Fruit fly (Drosophila melanogaster): ENCODE measurements around the gene CG32533.

CG32533 gene

dm6 chrX:19495611-19496583 is 16.7 kb upstream of the CG32533 start:
- TF ChIP-seq CG6792 (GFP tag; optimal IDR thresholded peaks at IDR 0.05) (peak; percentile 62), CG8119 (GFP tag; IDR thresholded peaks at IDR 0.05) (peak; percentile 77), dac (GFP tag; optimal IDR thresholded peaks at IDR 0.05) (peak; percentile 66), CG31627 (GFP tag; optimal IDR thresholded peaks at IDR 0.05) (peak; percentile 69), acj6 (GFP tag; optimal IDR thresholded peaks at IDR 0.05) (peak; percentile 64), CG9139 (GFP tag; optimal IDR thresholded peaks at IDR 0.05) (no peak), spab (GFP tag; optimal IDR thresholded peaks at IDR 0.05) (no peak), svp (GFP tag) (peak; percentile 82), dsx (GFP tag; optimal IDR thresholded peaks at IDR 0.05; ENCODE audit: poor library complexity, severe bottlenecking) (no peak), cyc (GFP tag; optimal IDR thresholded peaks at IDR 0.05) (peak; percentile 63), CG3032 (tag; optimal IDR thresholded peaks at IDR 0.05) (peak; percentile 57), Smox (GFP tag; optimal IDR thresholded peaks at IDR 0.05) (peak; percentile 60), Sox15 (GFP tag; optimal IDR thresholded peaks at IDR 0.05) (peak; percentile 50), lz (GFP tag; optimal IDR thresholded peaks at IDR 0.05) (peak; percentile 65), Sox14 (GFP tag; optimal IDR thresholded peaks at IDR 0.05) (peak; percentile 66), CG11902 (GFP tag; optimal IDR thresholded peaks at IDR 0.05) (peak; percentile 43), CG11762 (GFP tag; optimal IDR thresholded peaks at IDR 0.05; ENCODE audit: insufficient read depth) (peak; percentile 38), CG3919 (GFP tag; optimal IDR thresholded peaks at IDR 0.05) (peak; percentile 61), CG8319 (GFP tag; optimal IDR thresholded peaks at IDR 0.05) (peak; percentile 35), Blimp-1 (GFP tag; optimal IDR thresholded peaks at IDR 0.05) (no peak), ss (GFP tag; optimal IDR thresholded peaks at IDR 0.05) (peak; percentile 9 to 48), eg (GFP tag; IDR thresholded peaks at IDR 0.05) (peak; percentile 84), fd59A (GFP tag; optimal IDR thresholded peaks at IDR 0.05) (peak; percentile 45), CG6808 (GFP tag; optimal IDR thresholded peaks at IDR 0.05) (peak; percentile 57), Hr39 (GFP tag; optimal IDR thresholded peaks at IDR 0.05) (peak; percentile 68), topi (GFP tag; optimal IDR thresholded peaks at IDR 0.05) (peak; percentile 69), CG6854 (GFP tag; optimal IDR thresholded peaks at IDR 0.05) (no peak), Gug (GFP tag; IDR thresholded peaks at IDR 0.05) (peak; percentile 73), CG15336 (GFP tag; IDR thresholded peaks at IDR 0.05) (peak; percentile 72), Sox102F (GFP tag; optimal IDR thresholded peaks at IDR 0.05) (peak; percentile 64), CG34406 (GFP tag; optimal IDR thresholded peaks at IDR 0.05) (peak; percentile 26), CG6163 (GFP tag; IDR thresholded peaks at IDR 0.05) (peak; percentile 61), CG6276 (GFP tag; optimal IDR thresholded peaks at IDR 0.05) (peak; percentile 58), net (GFP tag; optimal IDR thresholded peaks at IDR 0.05) (peak; percentile 58), Hr4 (GFP tag; optimal IDR thresholded peaks at IDR 0.05) (peak; percentile 74), achi (GFP tag; optimal IDR thresholded peaks at IDR 0.05) (peak; percentile 53), CG7368 (GFP tag; optimal IDR thresholded peaks at IDR 0.05) (peak; percentile 55), pdm3 (GFP tag; optimal IDR thresholded peaks at IDR 0.05) (peak; percentile 77), CG1621 (tag; optimal IDR thresholded peaks at IDR 0.05) (peak; percentile 64), Eip75B (GFP tag; optimal IDR thresholded peaks at IDR 0.05) (peak; percentile 62), CG10631 (GFP tag; optimal IDR thresholded peaks at IDR 0.05) (peak; percentile 69), vri (GFP tag; optimal IDR thresholded peaks at IDR 0.05) (no peak), CG10669 (GFP tag; optimal IDR thresholded peaks at IDR 0.05) (peak; percentile 59), Met (GFP tag; optimal IDR thresholded peaks at IDR 0.05) (peak; percentile 73), salr (GFP tag; optimal IDR thresholded peaks at IDR 0.05) (peak in 1 of 2 experiments; percentile 59), Ets96B (tag; optimal IDR thresholded peaks at IDR 0.05) (peak; percentile 56), CG32006 (GFP tag; optimal IDR thresholded peaks at IDR 0.05) (peak; percentile 84), CG16779 (tag; optimal IDR thresholded peaks at IDR 0.05) (peak; percentile 12), Eip78C (GFP tag) (peak; percentile 90)

Measured in whole organism, prepupa.